Fruit fly (Drosophila melanogaster): Measurements from ENCODE around the gene CG42832.

CG42832 gene

dm6 chr3L:11577395-11577794 is 32.5 kb upstream of the CG42832 start, which contains the start of gene CG33271 (continued):
- TF ChIP-seq caup (GFP tag; optimal IDR thresholded peaks at IDR 0.05; ENCODE audit: severe bottlenecking) = peak; percentile 16
- TF ChIP-seq CG17359 (tag; optimal IDR thresholded peaks at IDR 0.05) = no peak
- TF ChIP-seq CG18262 (tag; optimal IDR thresholded peaks at IDR 0.05) = no peak
- peak; percentile 50 for TF ChIP-seq lab (GFP tag; optimal IDR thresholded peaks at IDR 0.05)
- no peak for TF ChIP-seq Atf3 (GFP tag; optimal IDR thresholded peaks at IDR 0.05)
- no peak for TF ChIP-seq CG1024 (GFP tag; IDR thresholded peaks at IDR 0.05)
- no peak for TF ChIP-seq CG34224 (GFP tag; IDR thresholded peaks at IDR 0.05; ENCODE audit: partially characterized antibody)
- no peak for TF ChIP-seq crp (GFP tag; optimal IDR thresholded peaks at IDR 0.05)
- TF ChIP-seq Hmr (GFP tag; optimal IDR thresholded peaks at IDR 0.05) = peak; percentile 41
- no peak for TF ChIP-seq CG5245 (GFP tag; optimal IDR thresholded peaks at IDR 0.05)
- TF ChIP-seq CG8478 (optimal IDR thresholded peaks at IDR 0.05) = no peak
- TF ChIP-seq CG17802 (tag; optimal IDR thresholded peaks at IDR 0.05) = no peak
- TF ChIP-seq sens (GFP tag) = peak; percentile 12
- no peak for TF ChIP-seq Mes4 (GFP tag; optimal IDR thresholded peaks at IDR 0.05)
- TF ChIP-seq CG11560 (tag; IDR thresholded peaks at IDR 0.05) = no peak
- no peak for TF ChIP-seq ci (GFP tag; IDR thresholded peaks at IDR 0.05)

- TF ChIP-seq Bdp1 (GFP tag; optimal IDR thresholded peaks at IDR 0.05) = no peak
- peak; percentile 67 for TF ChIP-seq CG4360 (GFP tag; IDR thresholded peaks at IDR 0.05)
- peak; percentile 54; the same call in 1 of the 3 replicates for TF ChIP-seq Mrtf (GFP tag; IDR thresholded peaks at IDR 0.05)
- TF ChIP-seq NFAT (GFP tag; IDR thresholded peaks at IDR 0.05) = no peak
- TF ChIP-seq lbe (GFP tag; optimal IDR thresholded peaks at IDR 0.05) = no peak
- TF ChIP-seq CG42726 (GFP tag; IDR thresholded peaks at IDR 0.05; ENCODE audit: partially characterized antibody) = no peak
- TF ChIP-seq Sox100B (GFP tag; optimal IDR thresholded peaks at IDR 0.05) = no peak
- no peak for TF ChIP-seq CG17829 (tag; optimal IDR thresholded peaks at IDR 0.05)
- no peak for TF ChIP-seq Opbp (GFP tag; IDR thresholded peaks at IDR 0.05; ENCODE audit: partially characterized antibody)
- no peak for TF ChIP-seq CG15073 (GFP tag; optimal IDR thresholded peaks at IDR 0.05)
- no peak for TF ChIP-seq Atf3 (GFP tag; optimal IDR thresholded peaks at IDR 0.05)
Observed at dm6 chr3L:11578211-11578673, 31.7 kb upstream of the CG42832 start, which contains the start of gene CG33270. TSS of gene CG33270 (minus strand) at chr3L:11578623.

dm6 chr3L:11578847-11579246 is 31.1 kb upstream of the CG42832 start:
- TF ChIP-seq CG15269 (tag; optimal IDR thresholded peaks at IDR 0.05) (no peak), Max (GFP tag; optimal IDR thresholded peaks at IDR 0.05) (no peak), CTCF (GFP tag; optimal IDR thresholded peaks at IDR 0.05) (peak; percentile 74), run (tag; optimal IDR thresholded peaks at IDR 0.05) (no peak), CG15479 (GFP tag; optimal IDR thresholded peaks at IDR 0.05) (no peak)

dm6 chr3L:11579919-11580318 is 30.0 kb upstream of the CG42832 start, which contains the start of gene CG43390:
TSS of gene CG43390 (minus strand) at chr3L:11579950.
- TF ChIP-seq B-H1 (GFP tag; IDR thresholded peaks at IDR 0.05) (no peak), CG12942 (GFP tag; optimal IDR thresholded peaks at IDR 0.05) (no peak), hbn (GFP tag; IDR thresholded peaks at IDR 0.05; ENCODE audit: partially characterized antibody) (no peak), CG34422 (GFP tag; IDR thresholded peaks at IDR 0.05) (no peak), stwl (tag; optimal IDR thresholded peaks at IDR 0.05) (no peak), CG9215 (GFP tag; IDR thresholded peaks at IDR 0.05) (no peak), dmrt11E (tag; optimal IDR thresholded peaks at IDR 0.05) (no peak), CG8359 (GFP tag; optimal IDR thresholded peaks at IDR 0.05; ENCODE audit: borderline replicate concordance) (no peak), inv (GFP tag; IDR thresholded peaks at IDR 0.05; ENCODE audit: partially characterized antibody) (no peak), cas (GFP tag; IDR thresholded peaks at IDR 0.05) (no peak; the same call in 1 of the 2 replicates), CG3065 (GFP tag; optimal IDR thresholded peaks at IDR 0.05) (no peak), lola (GFP tag; optimal IDR thresholded peaks at IDR 0.05) (no peak), Six4 (GFP tag; optimal IDR thresholded peaks at IDR 0.05) (no peak), emc (GFP tag; optimal IDR thresholded peaks at IDR 0.05) (no peak), CG15601 (tag; optimal IDR thresholded peaks at IDR 0.05) (no peak), CG6765 (GFP tag; optimal IDR thresholded peaks at IDR 0.05) (peak; percentile 70), Hr3 (GFP tag; optimal IDR thresholded peaks at IDR 0.05) (no peak)

Data from whole organism, embryonic.